Worm (Caenorhabditis elegans) whole organism, early embryonic: ENCODE results near the gene tmem-231.

ENCODE experiments used
- B0310.2 ChIP-seq: sonication (generic microtip); optimal IDR thresholded peaks from 2 replicates; lab custom pipeline; 2016; ENCODE audit warnings: mild to moderate bottlenecking, missing genetic modification characterization, missing compliant biosample characterization
- F13C5.2 ChIP-seq: sonication (generic microtip); optimal IDR thresholded peaks from 2 replicates; lab custom pipeline; 2017; ENCODE audit warnings: mild to moderate bottlenecking, missing genetic modification characterization, inconsistent platforms, missing compliant biosample characterization
- aly-1 ChIP-seq: sonication (generic microtip); optimal IDR thresholded peaks from 2 replicates; lab custom pipeline; 2016; ENCODE audit warnings: missing genetic modification characterization, missing compliant biosample characterization
- ama-1 ChIP-seq: fragments of 150-350 bp; optimal IDR thresholded peaks from 2 replicates; lab custom pipeline; 2014
- ceh-13 ChIP-seq: fragments of 200-800 bp; sonication (Bioruptor generic); optimal IDR thresholded peaks from 2 replicates; lab custom pipeline; 2018; ENCODE audit warnings: mild to moderate bottlenecking, missing genetic modification characterization, missing compliant biosample characterization
- ceh-36 ChIP-seq: sonication (generic microtip); optimal IDR thresholded peaks from 2 replicates; lab custom pipeline; 2016; ENCODE audit warnings: missing genetic modification characterization, inconsistent platforms, missing compliant biosample characterization
- ets-7 ChIP-seq: sonication (generic microtip); optimal IDR thresholded peaks from 2 replicates; lab custom pipeline; 2016; ENCODE audit warnings: missing genotype, missing genetic modification characterization, missing compliant biosample characterization
- flt-1 ChIP-seq: fragments of 200-800 bp; sonication (Bioruptor generic); IDR thresholded peaks from 2 replicates; pipeline ENCODE4 v1.3.6; 2022; ENCODE audit warnings: missing genetic modification characterization, missing compliant biosample characterization
- hmbx-1 ChIP-seq: sonication (generic microtip); optimal IDR thresholded peaks from 2 replicates; lab custom pipeline; 2016; ENCODE audit warnings: mild to moderate bottlenecking, missing genetic modification characterization, missing compliant biosample characterization
- hmg-4 ChIP-seq: fragments of 200-800 bp; sonication (Bioruptor generic); optimal IDR thresholded peaks from 2 replicates; lab custom pipeline; 2018; ENCODE audit warnings: mild to moderate bottlenecking, missing genetic modification characterization, missing compliant biosample characterization
- hnd-1 ChIP-seq: sonication (generic microtip); optimal IDR thresholded peaks from 2 replicates; lab custom pipeline; 2016; ENCODE audit warnings: missing genetic modification characterization, missing compliant biosample characterization
- pes-1 ChIP-seq: fragments of 200-800 bp; sonication (Bioruptor generic); IDR thresholded peaks from 2 replicates; pipeline ENCODE4 v1.3.6; 2022; ENCODE audit warnings: missing genetic modification reagents, missing genetic modification characterization, missing compliant biosample characterization
- scrt-1 ChIP-seq: fragments of 200-800 bp; sonication (Bioruptor generic); IDR thresholded peaks from 2 replicates; pipeline ENCODE4 v1.3.6; 2022; ENCODE audit warnings: missing genetic modification characterization, missing compliant biosample characterization
- sea-1 ChIP-seq: fragments of 200-800 bp; sonication (Bioruptor generic); conservative IDR thresholded peaks from 2 replicates; pipeline ENCODE4 v1.3.6; 2022; ENCODE audit warnings: missing genetic modification characterization, missing compliant biosample characterization
- tbx-11 ChIP-seq: fragments of 200-800 bp; sonication (Bioruptor generic); IDR thresholded peaks from 2 replicates; pipeline ENCODE4 v1.3.6; 2022; ENCODE audit warnings: missing genetic modification characterization, missing compliant biosample characterization
- tbx-37 ChIP-seq: fragments of 200-800 bp; sonication (Bioruptor generic); conservative IDR thresholded peaks from 2 replicates; pipeline ENCODE4 v1.3.6; 2022; ENCODE audit warnings: missing genetic modification reagents, missing genetic modification characterization, missing compliant biosample characterization
- tra-4 ChIP-seq: sonication (generic microtip); optimal IDR thresholded peaks from 2 replicates; lab custom pipeline; 2017; ENCODE audit warnings: missing genetic modification characterization, missing compliant biosample characterization

Gene tmem-231

DNA sequence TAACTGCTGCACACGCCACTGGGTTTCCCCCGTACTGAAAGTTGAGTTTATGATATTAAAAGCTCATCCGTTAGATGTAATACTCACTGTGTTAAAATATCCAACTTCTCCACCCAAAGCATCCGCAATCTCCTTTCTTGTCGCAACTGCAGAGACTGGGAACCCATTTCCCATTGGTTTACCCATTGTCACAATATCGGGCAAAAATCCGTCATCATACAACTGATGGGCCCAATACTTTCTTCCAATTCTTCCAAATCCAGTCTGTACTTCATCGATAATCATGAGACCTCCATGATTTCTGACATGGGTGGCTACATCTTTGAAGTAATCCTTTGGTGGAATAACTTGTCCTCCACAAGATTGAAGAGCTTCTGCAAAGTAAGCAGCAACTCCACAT is 23.3 kb downstream of the tmem-231 start:
- TF ChIP-seq tbx-37 (GFP tag; lab: Robert Waterston, UW) (no peak), tra-4 (tag; lab: Kevin White, UChicago) (no peak), ama-1 (lab: Kevin White, UChicago) (no peak), scrt-1 (GFP tag; lab: Robert Waterston, UW) (no peak), tbx-11 (GFP tag; lab: Robert Waterston, UW) (no peak), B0310.2 (tag; lab: Kevin White, UChicago) (no peak), aly-1 (tag; lab: Kevin White, UChicago) (no peak), ceh-36 (tag; lab: Kevin White, UChicago) (no peak), flt-1 (GFP tag; lab: Robert Waterston, UW) (no peak), hmg-4 (GFP tag; lab: Kevin White, UChicago) (no peak), F13C5.2 (tag; lab: Kevin White, UChicago) (no peak), hnd-1 (tag; lab: Kevin White, UChicago) (no peak), hmbx-1 (tag; lab: Kevin White, UChicago) (no peak), pes-1 (GFP tag; lab: Robert Waterston, UW) (no peak), ets-7 (tag; lab: Kevin White, UChicago) (no peak), ceh-13 (GFP tag; lab: Kevin White, UChicago) (no peak), sea-1 (GFP tag; lab: Robert Waterston, UW) (no peak)

DNA sequence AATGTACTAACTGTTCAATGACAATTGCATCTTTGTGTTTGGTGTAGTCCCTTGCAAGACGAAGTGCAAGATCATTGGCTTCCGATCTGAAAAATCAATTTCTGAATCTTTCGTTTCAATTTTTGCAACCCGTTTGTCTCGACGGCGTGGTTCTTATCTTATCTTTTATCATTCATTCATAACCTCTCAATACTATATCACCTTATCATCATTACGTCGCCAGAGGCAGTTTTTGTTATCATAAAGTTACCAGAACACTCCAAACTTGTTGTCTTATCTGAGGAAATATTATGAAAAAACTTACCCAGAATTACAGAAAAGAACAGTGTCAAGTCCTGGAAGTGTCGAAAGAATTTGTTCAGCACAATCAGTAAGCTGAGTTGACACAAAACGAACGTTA is 23.9 kb downstream of the tmem-231 start:
- TF ChIP-seq scrt-1 (GFP tag; lab: Robert Waterston, UW) (no peak), hmg-4 (GFP tag; lab: Kevin White, UChicago) (no peak), ceh-13 (GFP tag; lab: Kevin White, UChicago) (no peak), tbx-37 (GFP tag; lab: Robert Waterston, UW) (no peak), B0310.2 (tag; lab: Kevin White, UChicago) (no peak), sea-1 (GFP tag; lab: Robert Waterston, UW) (no peak), tra-4 (tag; lab: Kevin White, UChicago) (no peak), hmbx-1 (tag; lab: Kevin White, UChicago) (no peak), flt-1 (GFP tag; lab: Robert Waterston, UW) (no peak), F13C5.2 (tag; lab: Kevin White, UChicago) (no peak), ceh-36 (tag; lab: Kevin White, UChicago) (no peak), aly-1 (tag; lab: Kevin White, UChicago) (no peak), pes-1 (GFP tag; lab: Robert Waterston, UW) (no peak), hnd-1 (tag; lab: Kevin White, UChicago) (no peak)

DNA sequence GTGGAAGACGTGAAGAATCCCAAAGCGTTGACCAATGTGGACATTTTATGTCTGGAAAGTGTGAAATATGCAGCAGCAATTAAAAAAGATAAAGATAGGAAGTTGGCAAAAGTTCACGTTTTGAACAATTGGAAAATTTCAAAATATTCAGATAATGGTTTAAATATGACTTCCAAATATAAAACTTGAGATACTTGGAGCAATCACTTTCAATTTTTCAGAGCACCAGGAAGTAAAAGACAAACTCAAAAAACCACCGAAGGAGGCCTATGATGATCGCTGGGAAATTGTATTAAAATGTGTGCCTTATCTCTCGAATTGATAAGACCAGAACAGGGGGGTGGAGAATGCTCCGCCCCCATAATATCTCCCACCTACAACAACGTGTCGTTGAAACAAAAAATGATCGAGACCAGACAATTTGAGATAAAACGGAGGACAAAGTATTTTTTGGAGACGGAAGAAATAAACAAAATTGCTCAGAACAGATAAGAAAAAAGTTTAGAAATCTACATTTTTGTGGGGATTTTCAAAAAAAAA is 25.2 kb downstream of the tmem-231 start, which contains the start of gene eppl-1:
Gene eppl-1 (minus strand): TSS at position 51 of the 540 bp plus-strand sequence.
- TF ChIP-seq sea-1 (GFP tag; lab: Robert Waterston, UW) = no peak
- no peak for TF ChIP-seq ceh-36 (tag; lab: Kevin White, UChicago)
- TF ChIP-seq hmg-4 (GFP tag; lab: Kevin White, UChicago) = no peak
- no peak for TF ChIP-seq ets-7 (tag; lab: Kevin White, UChicago)
- TF ChIP-seq F13C5.2 (tag; lab: Kevin White, UChicago) = no peak
- TF ChIP-seq tbx-37 (GFP tag; lab: Robert Waterston, UW) = no peak

DNA sequence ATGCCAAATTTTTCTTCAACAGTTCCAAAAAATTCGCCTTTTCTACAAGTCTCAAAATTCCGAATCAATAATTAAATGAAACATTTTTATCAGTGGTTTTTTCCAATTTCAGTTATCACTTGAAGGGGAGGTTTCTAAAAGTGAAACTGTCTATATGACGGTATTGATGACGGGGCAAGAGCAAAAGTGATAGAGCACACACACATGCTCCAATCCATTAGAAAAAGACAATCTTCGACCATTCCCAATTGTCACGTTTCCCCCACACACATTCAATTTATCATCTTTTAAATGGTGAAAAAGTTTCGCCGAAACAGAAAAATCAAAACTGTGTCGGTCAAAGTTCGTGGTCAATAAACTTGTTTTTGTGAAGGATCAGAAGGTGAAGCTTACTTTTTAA is 26.6 kb downstream of the tmem-231 start:
- no peak for TF ChIP-seq ama-1 (lab: Kevin White, UChicago)
- TF ChIP-seq ets-7 (tag; lab: Kevin White, UChicago) = no peak

DNA sequence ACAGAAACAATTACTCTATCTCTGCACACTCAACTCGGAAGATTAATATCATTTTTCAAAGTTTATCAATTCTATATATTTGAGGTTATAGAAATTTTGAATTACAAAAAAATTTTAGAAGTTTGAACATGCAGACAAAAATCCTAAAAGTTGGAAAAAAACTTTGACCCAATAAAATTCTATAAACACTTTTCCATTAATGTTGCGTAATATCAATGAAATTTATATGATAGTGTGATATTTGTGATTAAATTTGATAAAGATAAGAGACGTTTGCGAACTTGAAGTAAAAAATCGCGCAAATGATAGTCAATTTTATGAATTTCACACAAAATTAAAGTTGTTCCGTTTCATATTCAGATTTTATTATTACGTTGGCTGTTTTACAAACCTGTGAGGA is 27.5 kb downstream of the tmem-231 start:
- TF ChIP-seq scrt-1 (GFP tag; lab: Robert Waterston, UW) (no peak), ceh-13 (GFP tag; lab: Kevin White, UChicago) (no peak), sea-1 (GFP tag; lab: Robert Waterston, UW) (no peak), ets-7 (tag; lab: Kevin White, UChicago) (no peak), tra-4 (tag; lab: Kevin White, UChicago) (no peak), pes-1 (GFP tag; lab: Robert Waterston, UW) (no peak), ceh-36 (tag; lab: Kevin White, UChicago) (no peak)

DNA sequence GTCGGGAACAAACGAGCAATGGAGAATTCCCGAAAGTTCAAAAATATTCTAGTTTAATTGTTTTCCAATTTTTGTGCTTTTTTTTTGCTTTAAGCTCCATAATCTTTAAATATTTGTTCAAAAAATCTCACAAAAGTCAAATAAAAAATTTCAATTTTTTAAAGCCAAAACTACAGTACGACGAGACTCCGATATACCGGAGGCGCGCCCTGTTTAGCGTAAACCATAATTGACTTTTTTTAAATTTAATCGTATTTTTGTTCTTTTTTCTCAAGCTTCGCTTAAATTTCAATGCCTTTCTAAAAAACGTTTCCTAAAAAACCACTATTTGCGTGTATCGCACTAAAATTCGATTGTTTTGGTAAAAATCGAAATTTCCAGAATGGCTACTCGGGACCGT is 30.3 kb downstream of the tmem-231 start, which contains the start of gene syx-4:
Gene syx-4 (plus strand): TSS at position 382 of the 400 bp plus-strand sequence.
- no peak for TF ChIP-seq B0310.2 (tag; lab: Kevin White, UChicago)
- no peak for TF ChIP-seq ceh-36 (tag; lab: Kevin White, UChicago)
- TF ChIP-seq sea-1 (GFP tag; lab: Robert Waterston, UW) = no peak
- no peak for TF ChIP-seq tbx-37 (GFP tag; lab: Robert Waterston, UW)

DNA sequence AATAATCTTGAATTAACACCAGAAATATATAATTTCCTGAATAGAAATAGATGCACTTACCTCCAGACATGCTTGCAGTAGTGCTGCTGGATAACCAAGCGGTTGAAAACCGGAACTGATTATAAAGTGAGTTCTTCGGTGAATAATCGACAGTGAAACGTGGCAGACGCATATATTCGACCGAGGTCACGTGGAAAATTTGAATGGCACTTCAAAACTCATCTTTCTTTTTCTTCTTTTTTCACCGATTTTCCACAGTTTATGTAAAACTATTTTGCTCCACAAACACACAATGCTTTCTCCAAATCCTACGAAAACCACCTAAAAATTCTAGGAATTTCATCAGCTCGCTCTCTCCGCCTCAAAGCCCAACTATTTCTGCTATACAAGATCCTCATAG is 33.6 kb downstream of the tmem-231 start, which contains the start of gene ant-1.4:
Gene ant-1.4 (minus strand): TSS at position 101 of the 400 bp plus-strand sequence.
- TF ChIP-seq hnd-1 (tag; lab: Kevin White, UChicago) (no peak), hmbx-1 (tag; lab: Kevin White, UChicago) (no peak), hmg-4 (GFP tag; lab: Kevin White, UChicago) (no peak), sea-1 (GFP tag; lab: Robert Waterston, UW) (no peak), tra-4 (tag; lab: Kevin White, UChicago) (no peak), F13C5.2 (tag; lab: Kevin White, UChicago) (no peak), ceh-13 (GFP tag; lab: Kevin White, UChicago) (no peak), tbx-37 (GFP tag; lab: Robert Waterston, UW) (no peak), pes-1 (GFP tag; lab: Robert Waterston, UW) (no peak), ceh-36 (tag; lab: Kevin White, UChicago) (no peak), ets-7 (tag; lab: Kevin White, UChicago) (no peak), B0310.2 (tag; lab: Kevin White, UChicago) (no peak), aly-1 (tag; lab: Kevin White, UChicago) (no peak), scrt-1 (GFP tag; lab: Robert Waterston, UW) (no peak), flt-1 (GFP tag; lab: Robert Waterston, UW) (no peak), ama-1 (lab: Kevin White, UChicago) (no peak), tbx-11 (GFP tag; lab: Robert Waterston, UW) (no peak)
